Worm (Caenorhabditis elegans): ENCODE measurements around the gene prmt-1.

Gene prmt-1

ce11 chrV:20279309-20279708 is 9.8 kb upstream of the prmt-1 start:
- no peak for TF ChIP-seq odd-2 (tag; optimal IDR thresholded peaks at IDR 0.05)
- TF ChIP-seq ceh-14 (tag; optimal IDR thresholded peaks at IDR 0.05), result no peak
- no peak for TF ChIP-seq ceh-6 (GFP tag; optimal IDR thresholded peaks at IDR 0.05)
- TF ChIP-seq ref-2 (tag; optimal IDR thresholded peaks at IDR 0.05), result no peak
- no peak for TF ChIP-seq tbx-2 (tag; optimal IDR thresholded peaks at IDR 0.05)
- TF ChIP-seq gmeb-2 (tag; optimal IDR thresholded peaks at IDR 0.05), result no peak
- no peak for TF ChIP-seq ceh-24 (tag; optimal IDR thresholded peaks at IDR 0.05)
- no peak for TF ChIP-seq dmd-4 (tag; optimal IDR thresholded peaks at IDR 0.05; ENCODE audit: borderline replicate concordance)
- TF ChIP-seq K09A11.1 (tag; optimal IDR thresholded peaks at IDR 0.05; ENCODE audit: insufficient read depth), result no peak
- no peak for TF ChIP-seq che-1 (tag; optimal IDR thresholded peaks at IDR 0.05)
- TF ChIP-seq hlh-15 (tag; optimal IDR thresholded peaks at IDR 0.05), result no peak
- TF ChIP-seq pha-4 (tag; optimal IDR thresholded peaks at IDR 0.05), result no peak
- TF ChIP-seq nhr-11 (tag; optimal IDR thresholded peaks at IDR 0.05), result no peak
- no peak for TF ChIP-seq mec-3 (tag; optimal IDR thresholded peaks at IDR 0.05; ENCODE audit: borderline replicate concordance)
- TF ChIP-seq unc-55 (GFP tag; optimal IDR thresholded peaks at IDR 0.05), result no peak
- TF ChIP-seq ahr-1 (tag; optimal IDR thresholded peaks at IDR 0.05), result no peak
- no peak for TF ChIP-seq ceh-34 (tag; optimal IDR thresholded peaks at IDR 0.05)
- no peak for TF ChIP-seq ceh-31 (tag; optimal IDR thresholded peaks at IDR 0.05)

- no peak for TF ChIP-seq nhr-232 (tag; optimal IDR thresholded peaks at IDR 0.05)
- no peak for TF ChIP-seq nhr-11 (tag; optimal IDR thresholded peaks at IDR 0.05)
- TF ChIP-seq tbx-7 (tag; optimal IDR thresholded peaks at IDR 0.05), result no peak
- no peak for TF ChIP-seq ceh-30 (tag; optimal IDR thresholded peaks at IDR 0.05)
- no peak for TF ChIP-seq C38D4.7 (GFP tag; optimal IDR thresholded peaks at IDR 0.05)
- TF ChIP-seq sox-2 (GFP tag; IDR thresholded peaks at IDR 0.05), result no peak
- TF ChIP-seq npax-4 (tag; optimal IDR thresholded peaks at IDR 0.05), result no peak
- TF ChIP-seq ceh-6 (GFP tag; optimal IDR thresholded peaks at IDR 0.05), result no peak
- TF ChIP-seq lim-6 (tag; optimal IDR thresholded peaks at IDR 0.05), result no peak
- no peak for TF ChIP-seq lin-11 (tag; optimal IDR thresholded peaks at IDR 0.05)
- TF ChIP-seq fax-1 (tag; optimal IDR thresholded peaks at IDR 0.05), result no peak
- TF ChIP-seq K09A11.1 (tag; optimal IDR thresholded peaks at IDR 0.05; ENCODE audit: insufficient read depth), result no peak
- TF ChIP-seq ceh-18 (tag; optimal IDR thresholded peaks at IDR 0.05), result no peak
Observed at ce11 chrV:20276923-20277322, 7.4 kb upstream of the prmt-1 start.

- TF ChIP-seq odd-2 (tag; optimal IDR thresholded peaks at IDR 0.05) (no peak), ztf-16 (tag; optimal IDR thresholded peaks at IDR 0.05) (no peak), lim-6 (tag; optimal IDR thresholded peaks at IDR 0.05) (no peak), unc-86 (tag; optimal IDR thresholded peaks at IDR 0.05) (no peak), C38D4.7 (GFP tag; optimal IDR thresholded peaks at IDR 0.05) (no peak), pqm-1 (tag; optimal IDR thresholded peaks at IDR 0.05) (no peak)
Observed at ce11 chrV:20266992-20267391, 2.5 kb downstream of the prmt-1 start, which contains the start of gene mdt-17. mdt-17 (minus strand) TSS chrV:20267247.

- TF ChIP-seq ets-4 (tag; optimal IDR thresholded peaks at IDR 0.05), result peak; percentile 13
- peak; percentile 24 for TF ChIP-seq hlh-8 (tag; optimal IDR thresholded peaks at IDR 0.05)
- TF ChIP-seq ceh-31 (tag; optimal IDR thresholded peaks at IDR 0.05), result peak; percentile 78
- TF ChIP-seq tbx-2 (tag; optimal IDR thresholded peaks at IDR 0.05), result peak; percentile 43
- TF ChIP-seq pha-2 (tag; optimal IDR thresholded peaks at IDR 0.05), result no peak
- peak; percentile 34 for TF ChIP-seq nfya-1 (tag; optimal IDR thresholded peaks at IDR 0.05)
- no peak for TF ChIP-seq T23F11.4 (GFP tag; optimal IDR thresholded peaks at IDR 0.05)
- TF ChIP-seq ceh-14 (tag; optimal IDR thresholded peaks at IDR 0.05), result peak; percentile 19
- peak; percentile 41 for TF ChIP-seq ceh-34 (tag; optimal IDR thresholded peaks at IDR 0.05)
- no peak for TF ChIP-seq syd-9 (tag; optimal IDR thresholded peaks at IDR 0.05)
- TF ChIP-seq hlh-30 (tag; optimal IDR thresholded peaks at IDR 0.05; ENCODE audit: insufficient read depth), result peak; percentile 72
- no peak for TF ChIP-seq npax-4 (tag; optimal IDR thresholded peaks at IDR 0.05)
- TF ChIP-seq Y22D7AL.16 (tag; optimal IDR thresholded peaks at IDR 0.05), result no peak
- peak; percentile 13 for TF ChIP-seq sdc-2 (tag; optimal IDR thresholded peaks at IDR 0.05)
- peak; percentile 33 for TF ChIP-seq unc-42 (tag; optimal IDR thresholded peaks at IDR 0.05)
- TF ChIP-seq che-1 (tag; optimal IDR thresholded peaks at IDR 0.05), result no peak
- no peak for TF ChIP-seq ama-1 (optimal IDR thresholded peaks at IDR 0.05)
- peak; percentile 59 for TF ChIP-seq ceh-48 (tag; optimal IDR thresholded peaks at IDR 0.05)
Observed at ce11 chrV:20249438-20250120, 19.9 kb downstream of the prmt-1 start, which contains the start of gene swsn-1. swsn-1 (minus strand) TSS chrV:20249488.

Measured in whole organism, late embryonic.